Fruit fly (Drosophila melanogaster) whole organism, embryonic: ENCODE results near the gene rost.

ENCODE experiments used
- Adf1 ChIP-seq: fragments of 200-800 bp; sonication (Bioruptor generic); IDR thresholded peaks from 2 replicates; pipeline ENCODE4 v1.3.6; 2022; ENCODE audit warnings: missing biosample characterization, missing genetic modification characterization
- Antp ChIP-seq: fragments of 200-800 bp; sonication (Bioruptor generic); optimal IDR thresholded peaks from 3 replicates; lab custom pipeline; 2016; ENCODE audit warnings: missing biosample characterization, missing genetic modification characterization
- Asciz ChIP-seq: fragments of 200-800 bp; sonication (Bioruptor generic); optimal IDR thresholded peaks from 2 replicates; lab custom pipeline; 2017; ENCODE audit warnings: missing biosample characterization, mild to moderate bottlenecking, missing genetic modification characterization, missing genetic modification reagents
- Awh ChIP-seq: fragments of 200-800 bp; sonication (Bioruptor generic); IDR thresholded peaks from 2 replicates; pipeline ENCODE4, ENCODE4 v1.3.6; 2022; ENCODE audit warnings: missing biosample characterization, missing genetic modification characterization
- CG10267 ChIP-seq: fragments of 200-800 bp; sonication (Bioruptor generic); optimal IDR thresholded peaks from 2 replicates; lab custom pipeline; 2018; ENCODE audit warnings: missing biosample characterization, mild to moderate bottlenecking, missing genetic modification characterization, moderate library complexity
- CG12071 ChIP-seq: fragments of 200-800 bp; sonication (Bioruptor generic); optimal IDR thresholded peaks from 3 replicates; lab custom pipeline; 2018; ENCODE audit warnings: missing biosample characterization, mild to moderate bottlenecking, missing genetic modification characterization
- CG12769 ChIP-seq: fragments of 200-800 bp; sonication (Bioruptor generic); optimal IDR thresholded peaks from 2 replicates; lab custom pipeline; 2019; ENCODE audit warnings: missing biosample characterization, mild to moderate bottlenecking, missing genetic modification characterization, moderate library complexity
- CG18011 ChIP-seq: fragments of 200-800 bp; sonication (Bioruptor generic); optimal IDR thresholded peaks from 2 replicates; lab custom pipeline; 2017; ENCODE audit warnings: missing biosample characterization, missing genetic modification characterization, mild to moderate bottlenecking, moderate library complexity, missing genotype
- CG18262 ChIP-seq: fragments of 200-800 bp; optimal IDR thresholded peaks from 3 replicates; lab custom pipeline; 2019; ENCODE audit warnings: missing biosample characterization, mild to moderate bottlenecking, missing genetic modification characterization, moderate library complexity
- CG2202 ChIP-seq: fragments of 200-800 bp; sonication (Bioruptor generic); optimal IDR thresholded peaks from 2 replicates; lab custom pipeline; 2018; ENCODE audit warnings: missing biosample characterization, mild to moderate bottlenecking, missing genetic modification characterization
- CG42726 ChIP-seq: fragments of 200-800 bp; sonication (Bioruptor generic); IDR thresholded peaks from 2 replicates; pipeline ENCODE4 v1.3.6; 2022; ENCODE audit warnings: missing biosample characterization, missing genetic modification characterization; ENCODE audit not compliant: partially characterized antibody
- CG4820 ChIP-seq: fragments of 200-800 bp; sonication (Bioruptor generic); optimal IDR thresholded peaks from 3 replicates; lab custom pipeline; 2016; ENCODE audit warnings: missing biosample characterization, missing genetic modification characterization
- CG6272 ChIP-seq: fragments of 200-800 bp; sonication (Bioruptor generic); IDR thresholded peaks from 2 replicates; pipeline ENCODE4 v1.3.6; 2022; ENCODE audit warnings: missing biosample characterization, missing genetic modification characterization
- CG7357 ChIP-seq: fragments of 200-800 bp; sonication (Bioruptor generic); IDR thresholded peaks from 3 replicates; pipeline ENCODE4 v1.3.6; 2022; ENCODE audit warnings: missing biosample characterization, missing genetic modification characterization
- CG7963 ChIP-seq: fragments of 200-800 bp; sonication (Bioruptor generic); IDR thresholded peaks from 3 replicates; pipeline ENCODE4 v1.3.6; 2022; ENCODE audit warnings: missing biosample characterization, missing genetic modification characterization; ENCODE audit not compliant: partially characterized antibody
- CG9932 ChIP-seq: fragments of 200-800 bp; sonication (Bioruptor generic); IDR thresholded peaks from 2 replicates; pipeline ENCODE4 v1.3.6; 2022; ENCODE audit warnings: missing biosample characterization, missing genetic modification characterization
- D19A ChIP-seq: fragments of 200-800 bp; optimal IDR thresholded peaks from 3 replicates; lab custom pipeline; 2019; ENCODE audit warnings: missing biosample characterization, mild to moderate bottlenecking, missing genetic modification characterization, moderate library complexity
- Dfd ChIP-seq, 2 experiments: fragments of >200 bp; optimal IDR thresholded peaks; 2 replicates each; lab custom pipeline; 2017; ENCODE audit warnings: missing biosample characterization in 2 of 2, missing genetic modification characterization in 2 of 2
- HLH54F ChIP-seq: fragments of 200-800 bp; sonication (Bioruptor generic); optimal IDR thresholded peaks from 3 replicates; lab custom pipeline; 2016; ENCODE audit warnings: missing biosample characterization, missing genetic modification characterization
- Jarid2 ChIP-seq: fragments of 200-800 bp; sonication (Bioruptor generic); optimal IDR thresholded peaks from 3 replicates; lab custom pipeline; 2017; ENCODE audit warnings: mild to moderate bottlenecking, missing biosample characterization, missing genetic modification reagents, missing genetic modification characterization
- Mad ChIP-seq: fragments of 200-800 bp; sonication (Bioruptor generic); optimal IDR thresholded peaks from 2 replicates; lab custom pipeline; 2016; ENCODE audit warnings: missing biosample characterization, missing genetic modification characterization
- Med ChIP-seq: fragments of 200-800 bp; sonication (Bioruptor generic); peaks from one replicate; lab custom pipeline; 2016; ENCODE audit warnings: missing biosample characterization, missing genetic modification characterization, mild to moderate bottlenecking, inconsistent platforms, moderate library complexity
- Mes4 ChIP-seq: fragments of 200-800 bp; sonication (Bioruptor generic); optimal IDR thresholded peaks from 2 replicates; lab custom pipeline; 2016; ENCODE audit warnings: missing biosample characterization, missing genetic modification characterization
- NFAT ChIP-seq: fragments of 200-800 bp; sonication (Bioruptor generic); IDR thresholded peaks from 2 replicates; pipeline ENCODE4 v1.3.6; 2022; ENCODE audit warnings: missing biosample characterization, missing genetic modification characterization
- Taf1 ChIP-seq: fragments of 200-800 bp; sonication (Bioruptor generic); IDR thresholded peaks from 2 replicates; pipeline ENCODE4 v1.3.6; 2022; ENCODE audit warnings: missing biosample characterization, missing genetic modification characterization
- Vsx1 ChIP-seq: fragments of 200-800 bp; sonication (Bioruptor generic); optimal IDR thresholded peaks from 2 replicates; lab custom pipeline; 2017; ENCODE audit warnings: missing biosample characterization, mild to moderate bottlenecking, missing genetic modification characterization, missing genetic modification reagents
- ash1 ChIP-seq: fragments of 200-800 bp; sonication (Bioruptor generic); optimal IDR thresholded peaks from 2 replicates; lab custom pipeline; 2018; ENCODE audit warnings: missing biosample characterization, mild to moderate bottlenecking, missing genetic modification characterization
- bbx ChIP-seq: fragments of 200-800 bp; sonication (Bioruptor generic); IDR thresholded peaks from 2 replicates; pipeline ENCODE4 v1.3.6; 2022; ENCODE audit warnings: missing biosample characterization, missing genetic modification characterization; ENCODE audit not compliant: partially characterized antibody
- cas ChIP-seq: fragments of 200-800 bp; sonication (Bioruptor generic); IDR thresholded peaks from 2 replicates; pipeline ENCODE4 v1.3.6; 2022; ENCODE audit warnings: missing biosample characterization, missing genetic modification characterization
- chinmo ChIP-seq: fragments of 200-800 bp; sonication (Bioruptor generic); IDR thresholded peaks from 4 replicates; pipeline ENCODE4 v1.3.6; 2022; ENCODE audit warnings: missing biosample characterization, missing genetic modification characterization; ENCODE audit not compliant: partially characterized antibody
- dmrt99B ChIP-seq: fragments of 200-800 bp; sonication (Bioruptor generic); optimal IDR thresholded peaks from 2 replicates; lab custom pipeline; 2018; ENCODE audit warnings: missing biosample characterization, mild to moderate bottlenecking, missing genetic modification characterization, moderate library complexity
- gcm2 ChIP-seq: fragments of 200-800 bp; sonication (Bioruptor generic); optimal IDR thresholded peaks from 2 replicates; lab custom pipeline; 2016; ENCODE audit warnings: missing biosample characterization, missing genetic modification characterization
- hbn ChIP-seq: fragments of 200-800 bp; sonication (Bioruptor generic); IDR thresholded peaks from 2 replicates; pipeline ENCODE4 v1.3.6; 2022; ENCODE audit warnings: missing biosample characterization, missing genetic modification characterization; ENCODE audit not compliant: partially characterized antibody
- jigr1 ChIP-seq: fragments of 200-800 bp; sonication (Bioruptor generic); IDR thresholded peaks from 3 replicates; pipeline ENCODE4 v1.3.6; 2022; ENCODE audit warnings: missing biosample characterization, missing genetic modification characterization
- lilli ChIP-seq: fragments of 200-800 bp; sonication (Bioruptor generic); optimal IDR thresholded peaks from 3 replicates; lab custom pipeline; 2016; ENCODE audit warnings: missing biosample characterization, missing genetic modification characterization
- lov ChIP-seq, 2 experiments: fragments of 200-800 bp in 1 of 2; fragments of >200 bp in 1 of 2; sonication (Bioruptor generic) in 1 of 2; IDR thresholded peaks in 1 of 2; optimal IDR thresholded peaks in 1 of 2; 2 replicates in 1 of 2; 3 replicates in 1 of 2; pipeline versions ENCODE4 v1.3.6 to Lab custom; 2017 to 2022; ENCODE audit warnings: missing biosample characterization in 1 of 2, missing genetic modification characterization in 1 of 2
- mirr ChIP-seq: fragments of 200-800 bp; sonication (Bioruptor generic); optimal IDR thresholded peaks from 3 replicates; lab custom pipeline; 2018; ENCODE audit warnings: missing biosample characterization, mild to moderate bottlenecking, missing genetic modification characterization
- nau ChIP-seq: fragments of 200-800 bp; sonication (Bioruptor generic); optimal IDR thresholded peaks from 3 replicates; lab custom pipeline; 2017; ENCODE audit warnings: missing biosample characterization, mild to moderate bottlenecking, missing genetic modification characterization, missing genetic modification reagents
- nerfin-1 ChIP-seq: fragments of 200-800 bp; sonication (Bioruptor generic); optimal IDR thresholded peaks from 3 replicates; lab custom pipeline; 2019; ENCODE audit warnings: missing biosample characterization, mild to moderate bottlenecking, missing genetic modification characterization, moderate library complexity
- repo ChIP-seq: fragments of 200-800 bp; sonication (Bioruptor generic); optimal IDR thresholded peaks from 2 replicates; lab custom pipeline; 2016; ENCODE audit warnings: missing biosample characterization, missing genetic modification characterization
- row ChIP-seq: fragments of 200-800 bp; sonication (Bioruptor generic); IDR thresholded peaks from 3 replicates; pipeline ENCODE4 v1.3.6; 2022; ENCODE audit warnings: missing biosample characterization, missing genetic modification characterization
- sc ChIP-seq, 3 experiments: fragments of >200 bp in 2 of 3; fragments of 200-800 bp in 1 of 3; sonication (Bioruptor generic) in 1 of 3; optimal IDR thresholded peaks; 2 replicates in 2 of 3; 3 replicates in 1 of 3; lab custom pipeline; 2017; ENCODE audit warnings: mild to moderate bottlenecking in 1 of 3, missing biosample characterization in 1 of 3, missing genetic modification characterization in 1 of 3, missing genetic modification reagents in 1 of 3
- tap ChIP-seq: fragments of 200-800 bp; optimal IDR thresholded peaks from 3 replicates; lab custom pipeline; 2019; ENCODE audit warnings: missing biosample characterization, mild to moderate bottlenecking, missing genetic modification characterization, moderate library complexity
- tgo ChIP-seq: fragments of 200-800 bp; sonication (Bioruptor generic); IDR thresholded peaks from 3 replicates; pipeline ENCODE4 v1.3.6; 2022; ENCODE audit warnings: missing biosample characterization, missing genetic modification characterization
- tio ChIP-seq: fragments of 200-800 bp; sonication (Bioruptor generic); optimal IDR thresholded peaks from 2 replicates; lab custom pipeline; 2017; ENCODE audit warnings: missing biosample characterization, missing genetic modification characterization, inconsistent platforms
- tll ChIP-seq, 2 experiments: fragments of 200-800 bp in 1 of 2; fragments of >200 bp in 1 of 2; sonication (Bioruptor generic) in 1 of 2; optimal IDR thresholded peaks; 2 replicates each; lab custom pipeline; 2017 to 2019; ENCODE audit warnings: missing biosample characterization in 2 of 2, missing genetic modification characterization in 2 of 2, mild to moderate bottlenecking in 1 of 2, moderate library complexity in 1 of 2
- trem ChIP-seq: fragments of 200-800 bp; optimal IDR thresholded peaks from 3 replicates; lab custom pipeline; 2019; ENCODE audit warnings: missing biosample characterization, mild to moderate bottlenecking, missing genetic modification characterization, moderate library complexity
- wek ChIP-seq: fragments of 200-800 bp; sonication (Bioruptor generic); optimal IDR thresholded peaks from 3 replicates; lab custom pipeline; 2018; ENCODE audit warnings: missing biosample characterization, mild to moderate bottlenecking, missing genetic modification characterization, moderate library complexity
- zf30C ChIP-seq: fragments of 200-800 bp; sonication (Bioruptor generic); optimal IDR thresholded peaks from 3 replicates; lab custom pipeline; 2018; ENCODE audit warnings: missing biosample characterization, mild to moderate bottlenecking, missing genetic modification characterization

The rost gene

DNA sequence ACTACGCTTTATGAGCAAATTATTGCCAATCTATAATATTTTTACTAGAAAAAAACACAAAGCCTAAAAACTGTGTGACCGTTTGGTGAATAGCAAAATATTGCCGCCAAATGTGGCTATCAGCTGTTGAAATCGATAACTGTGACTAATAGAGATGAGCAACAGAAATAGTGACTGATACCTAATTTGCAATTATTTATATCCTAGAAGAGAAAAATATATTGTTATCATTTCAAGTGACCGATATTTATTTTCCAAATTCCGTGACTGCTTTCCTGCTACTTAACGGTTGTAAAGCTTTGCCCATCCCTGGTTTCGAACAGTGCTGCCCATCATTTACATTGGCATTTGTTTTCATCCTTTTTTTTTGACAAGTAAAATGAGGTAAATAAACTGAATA is 7.9 kb upstream of the rost start, which contains the start of the genes alien and CG18661 (continued):
- peak; percentile 64 for TF ChIP-seq Mad
- peak; percentile 96 for TF ChIP-seq cas (GFP tag; lab: Robert Waterston, UW)
- no peak for TF ChIP-seq Asciz
- no peak for TF ChIP-seq CG12071
- peak; percentile 61 for TF ChIP-seq CG18011
- peak; percentile 82 for TF ChIP-seq HLH54F (GFP tag; lab: Kevin White, UChicago)
- TF ChIP-seq zf30C (GFP tag; lab: Kevin White, UChicago): no peak
- TF ChIP-seq CG42726: no peak
- peak; percentile 98 for TF ChIP-seq CG9932 (GFP tag; lab: Robert Waterston, UW)
- TF ChIP-seq row (GFP tag; lab: Robert Waterston, UW): peak; percentile 97
- peak; percentile 14 for TF ChIP-seq nau (GFP tag; lab: Kevin White, UChicago)
- peak; percentile 62 for TF ChIP-seq D19A (tag; lab: Kevin White, UChicago)
- TF ChIP-seq Taf1 (GFP tag; lab: Robert Waterston, UW): peak; percentile 96
- TF ChIP-seq trem (tag; lab: Kevin White, UChicago): peak; percentile 73
- TF ChIP-seq repo (GFP tag; lab: Kevin White, UChicago): peak; percentile 84
- TF ChIP-seq Med (GFP tag; lab: Kevin White, UChicago): peak; percentile 96
- TF ChIP-seq ash1 (GFP tag; lab: Kevin White, UChicago): no peak
- peak in 1 of 2 experiments; percentile 17 for TF ChIP-seq tll (GFP tag; optimal IDR thresholded peaks at IDR 0.05; lab: Kevin White, UChicago)
- TF ChIP-seq CG18262 (tag; lab: Kevin White, UChicago): no peak
- TF ChIP-seq Vsx1 (GFP tag; lab: Kevin White, UChicago): no peak
- TF ChIP-seq Dfd (GFP tag; optimal IDR thresholded peaks at IDR 0.05; lab: Kevin White, UChicago): no peak
- no peak for TF ChIP-seq CG7963
- TF ChIP-seq jigr1 (GFP tag; lab: Robert Waterston, UW): peak; percentile 97
- TF ChIP-seq gcm2 (GFP tag; lab: Kevin White, UChicago): peak; percentile 86
- peak; percentile 23 for TF ChIP-seq mirr (GFP tag; lab: Kevin White, UChicago)
- no peak for TF ChIP-seq CG2202
- no peak for TF ChIP-seq lov (optimal IDR thresholded peaks at IDR 0.05; lab: Kevin White, UChicago)
- peak; percentile 85 for TF ChIP-seq lov (GFP tag; IDR thresholded peaks at IDR 0.05; lab: Robert Waterston, UW)
- peak; percentile 96 for TF ChIP-seq lilli (GFP tag; lab: Kevin White, UChicago)
- peak; percentile 58 for TF ChIP-seq CG4820
- TF ChIP-seq tio (GFP tag; lab: Kevin White, UChicago): peak; percentile 36
- TF ChIP-seq Jarid2 (GFP tag; lab: Kevin White, UChicago): no peak
- TF ChIP-seq chinmo: no peak
- peak; percentile 87 for TF ChIP-seq CG6272
- no peak for TF ChIP-seq wek (GFP tag; lab: Kevin White, UChicago)
- TF ChIP-seq Awh (GFP tag; lab: Robert Waterston, UW): peak; percentile 69
- TF ChIP-seq dmrt99B (tag; lab: Kevin White, UChicago): peak; percentile 76
- peak; percentile 55 for TF ChIP-seq Adf1 (GFP tag; lab: Robert Waterston, UW)
- peak; percentile 84 for TF ChIP-seq CG12769
- TF ChIP-seq Antp (GFP tag; lab: Kevin White, UChicago): peak; percentile 94
- TF ChIP-seq sc (optimal IDR thresholded peaks at IDR 0.05; lab: Kevin White, UChicago): no peak
- TF ChIP-seq sc (GFP tag; optimal IDR thresholded peaks at IDR 0.05; lab: Kevin White, UChicago): no peak
- peak; percentile 66 for TF ChIP-seq CG7357
- TF ChIP-seq tap (tag; lab: Kevin White, UChicago): no peak
- peak; percentile 23; the same call in 1 of the 2 replicates for TF ChIP-seq bbx (GFP tag; lab: Robert Waterston, UW)
- no peak for TF ChIP-seq hbn
- peak; percentile 92 for TF ChIP-seq NFAT (GFP tag; lab: Robert Waterston, UW)
- TF ChIP-seq tgo (GFP tag; lab: Robert Waterston, UW): peak; percentile 87
- peak; percentile 78 for TF ChIP-seq CG10267
- peak; percentile 29 for TF ChIP-seq nerfin-1 (tag; lab: Kevin White, UChicago)
- peak; percentile 29 for TF ChIP-seq Mes4 (GFP tag; lab: Kevin White, UChicago)
